Worm (Caenorhabditis elegans) whole organism, L1 larva: ENCODE data around the gene dhps-1.

Experiments
- C34B4.2 ChIP-seq: sonication (generic microtip); optimal IDR thresholded peaks from 2 replicates; lab custom pipeline; 2017; ENCODE audit warnings: mild to moderate bottlenecking, missing genetic modification characterization, missing compliant biosample characterization
- aly-2 ChIP-seq: fragments of 150-350 bp; optimal IDR thresholded peaks from 2 replicates; lab custom pipeline; 2014; ENCODE audit warnings: missing biosample characterization, missing genetic modification characterization
- ama-1 ChIP-seq: fragments of 150-350 bp; optimal IDR thresholded peaks from 2 replicates; lab custom pipeline; 2014
- egl-27 ChIP-seq, 2 experiments: fragments of 150-350 bp in 1 of 2; sonication (generic microtip); optimal IDR thresholded peaks; 3 replicates each; lab custom pipeline; 2017 to 2018; ENCODE audit warnings: missing biosample characterization in 2 of 2, missing genetic modification characterization in 2 of 2, missing genetic modification reagents in 2 of 2
- fos-1 ChIP-seq: fragments of 150-350 bp; optimal IDR thresholded peaks from 2 replicates; lab custom pipeline; 2014; ENCODE audit warnings: missing biosample characterization, missing genetic modification characterization
- lin-39 ChIP-seq: fragments of 150-350 bp; optimal IDR thresholded peaks from 2 replicates; lab custom pipeline; 2014; ENCODE audit warnings: missing biosample characterization, missing genetic modification reagents, missing genetic modification characterization
- nhr-11 ChIP-seq: fragments of 150-350 bp; optimal IDR thresholded peaks from 2 replicates; lab custom pipeline; 2014; ENCODE audit warnings: missing biosample characterization, missing genetic modification characterization
- nhr-12 ChIP-seq: sonication (generic microtip); optimal IDR thresholded peaks from 2 replicates; lab custom pipeline; 2017; ENCODE audit warnings: missing biosample characterization, missing genetic modification characterization
- nhr-77 ChIP-seq: fragments of 150-350 bp; optimal IDR thresholded peaks from 2 replicates; lab custom pipeline; 2014; ENCODE audit warnings: missing biosample characterization, missing genetic modification characterization
- rnt-1 ChIP-seq: sonication (generic microtip); optimal IDR thresholded peaks from 2 replicates; lab custom pipeline; 2016; ENCODE audit warnings: mild to moderate bottlenecking, missing genetic modification characterization, moderate library complexity, missing compliant biosample characterization
- snpc-4 ChIP-seq: fragments of 150-350 bp; optimal IDR thresholded peaks from 2 replicates; lab custom pipeline; 2014; ENCODE audit warnings: missing biosample characterization, missing genetic modification characterization
- unc-130 ChIP-seq: fragments of 150-350 bp; optimal IDR thresholded peaks from 2 replicates; lab custom pipeline; 2017; ENCODE audit warnings: missing biosample characterization, missing genetic modification characterization, inconsistent platforms
- unc-98 ChIP-seq: fragments of 200-800 bp; sonication (Bioruptor generic); IDR thresholded peaks from 2 replicates; pipeline ENCODE4 v1.3.6; 2022; ENCODE audit warnings: missing genetic modification characterization, missing compliant biosample characterization

DNA sequence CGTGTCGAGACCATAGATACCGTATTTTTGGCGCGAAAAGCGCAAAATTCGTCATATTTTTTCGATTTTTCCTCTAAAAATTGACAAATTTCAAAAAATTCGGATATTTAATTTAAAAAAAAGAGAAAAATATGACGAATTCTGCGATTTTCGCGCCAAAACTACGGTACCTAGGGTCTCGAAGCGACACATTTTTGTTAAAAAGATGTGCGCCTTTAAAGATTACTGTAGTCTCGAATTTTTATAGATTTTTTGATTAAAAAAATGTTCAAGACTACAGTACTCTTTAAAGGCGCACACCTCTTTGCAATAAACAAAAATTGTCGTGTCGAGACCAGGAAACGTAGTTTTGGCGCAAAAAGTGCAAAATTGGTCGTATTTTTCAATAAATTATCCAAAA is 43.3 kb downstream of the dhps-1 start:
- TF ChIP-seq lin-39 (tag; lab: Kevin White, UChicago), result no peak
- no peak for TF ChIP-seq egl-27 (tag; optimal IDR thresholded peaks at IDR 0.05; lab: Kevin White, UChicago)
- no peak for TF ChIP-seq nhr-77
- TF ChIP-seq aly-2 (tag; lab: Kevin White, UChicago), result no peak
- no peak for TF ChIP-seq fos-1 (tag; lab: Kevin White, UChicago)
- TF ChIP-seq nhr-11 (tag; lab: Kevin White, UChicago), result no peak
- no peak for TF ChIP-seq C34B4.2 (tag; lab: Kevin White, UChicago)
- no peak for TF ChIP-seq rnt-1 (tag; lab: Kevin White, UChicago)
- no peak for TF ChIP-seq unc-130 (tag; lab: Kevin White, UChicago)
- TF ChIP-seq ama-1 (lab: Kevin White, UChicago), result no peak
- TF ChIP-seq nhr-12, result no peak
- TF ChIP-seq snpc-4 (tag; lab: Kevin White, UChicago), result no peak
- TF ChIP-seq unc-98 (GFP tag; lab: Robert Waterston, UW), result no peak
